Fruit fly (Drosophila melanogaster): ENCODE results near the gene CG12288.

- no peak for TF ChIP-seq CG33017 (tag; optimal IDR thresholded peaks at IDR 0.05)
- TF ChIP-seq Crg-1 (GFP tag; optimal IDR thresholded peaks at IDR 0.05), result no peak
- no peak for TF ChIP-seq CG1620 (GFP tag; optimal IDR thresholded peaks at IDR 0.05)
- TF ChIP-seq CG7045 (GFP tag; optimal IDR thresholded peaks at IDR 0.05), result no peak
- TF ChIP-seq ovo (GFP tag; optimal IDR thresholded peaks at IDR 0.05), result no peak
- TF ChIP-seq kay (GFP tag; ENCODE audit: borderline replicate concordance), result no peak
- TF ChIP-seq CG14711 (tag; optimal IDR thresholded peaks at IDR 0.05), result no peak
- TF ChIP-seq Hr96 (GFP tag; optimal IDR thresholded peaks at IDR 0.05), result no peak
- no peak for TF ChIP-seq Clk (GFP tag; optimal IDR thresholded peaks at IDR 0.05)
- no peak for TF ChIP-seq cic (GFP tag; optimal IDR thresholded peaks at IDR 0.05)
- no peak for TF ChIP-seq pad (GFP tag; optimal IDR thresholded peaks at IDR 0.05)
- TF ChIP-seq bab1 (GFP tag; optimal IDR thresholded peaks at IDR 0.05), result no peak
- no peak for TF ChIP-seq cnc (optimal IDR thresholded peaks at IDR 0.05)
- no peak for TF ChIP-seq Mnt (GFP tag; optimal IDR thresholded peaks at IDR 0.05)
Observed at dm6 chr2L:16859103-16859502, 42.9 kb downstream of the CG12288 start.
